Worm (Caenorhabditis elegans): ENCODE measurements around the gene T16G12.1.

Gene T16G12.1

DNA sequence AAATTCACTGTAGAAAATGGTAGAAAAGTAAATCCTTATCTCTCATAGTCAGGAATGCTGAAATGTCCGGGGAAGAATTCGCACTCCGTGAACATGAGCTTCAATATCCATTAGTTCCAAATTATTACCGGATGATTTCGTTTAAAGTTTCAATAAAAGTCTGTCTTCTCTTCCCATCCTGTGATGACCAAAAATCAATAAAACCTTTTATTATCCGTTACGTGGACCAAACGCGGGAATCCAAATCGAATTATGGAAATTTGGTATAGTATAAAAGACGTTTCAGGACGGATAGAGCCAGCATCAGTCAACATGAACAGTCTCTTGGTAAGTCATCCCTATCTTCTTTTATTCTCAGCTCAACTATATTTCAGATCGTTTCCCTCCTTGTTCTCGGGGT lies 45.4 kb downstream of the T16G12.1 start, which contains the start of gene C05B5.11:
TSS of gene C05B5.11 (plus strand) at position 301 of the 400 bp plus-strand sequence.
- no peak for TF ChIP-seq ceh-83 (GFP tag; optimal IDR thresholded peaks at IDR 0.05)
- no peak for TF ChIP-seq unc-62 (GFP tag; optimal IDR thresholded peaks at IDR 0.05)
- no peak for TF ChIP-seq unc-120 (tag; optimal IDR thresholded peaks at IDR 0.05; ENCODE audit: poor library complexity, severe bottlenecking)
- TF ChIP-seq ceh-39 (tag; optimal IDR thresholded peaks at IDR 0.05) = no peak
- no peak for TF ChIP-seq tbx-8 (GFP tag; optimal IDR thresholded peaks at IDR 0.05)
- TF ChIP-seq cnd-1 (tag; optimal IDR thresholded peaks at IDR 0.05) = no peak
- no peak for TF ChIP-seq ztf-11 (tag; optimal IDR thresholded peaks at IDR 0.05)
- no peak for TF ChIP-seq ces-1 (GFP tag; optimal IDR thresholded peaks at IDR 0.05)
- TF ChIP-seq lin-32 (GFP tag; optimal IDR thresholded peaks at IDR 0.05) = no peak
- TF ChIP-seq elt-3 (tag; optimal IDR thresholded peaks at IDR 0.05) = no peak
- no peak for TF ChIP-seq elt-1 (tag; optimal IDR thresholded peaks at IDR 0.05; ENCODE audit: borderline replicate concordance, insufficient read depth)
- no peak for TF ChIP-seq drap-1 (GFP tag; optimal IDR thresholded peaks at IDR 0.05)
- TF ChIP-seq unc-39 (tag; optimal IDR thresholded peaks at IDR 0.05) = no peak
- no peak for TF ChIP-seq lsy-2 (tag; optimal IDR thresholded peaks at IDR 0.05)
- TF ChIP-seq nhr-237 (tag; optimal IDR thresholded peaks at IDR 0.05) = no peak
- TF ChIP-seq sptf-1 (tag; optimal IDR thresholded peaks at IDR 0.05) = no peak

DNA sequence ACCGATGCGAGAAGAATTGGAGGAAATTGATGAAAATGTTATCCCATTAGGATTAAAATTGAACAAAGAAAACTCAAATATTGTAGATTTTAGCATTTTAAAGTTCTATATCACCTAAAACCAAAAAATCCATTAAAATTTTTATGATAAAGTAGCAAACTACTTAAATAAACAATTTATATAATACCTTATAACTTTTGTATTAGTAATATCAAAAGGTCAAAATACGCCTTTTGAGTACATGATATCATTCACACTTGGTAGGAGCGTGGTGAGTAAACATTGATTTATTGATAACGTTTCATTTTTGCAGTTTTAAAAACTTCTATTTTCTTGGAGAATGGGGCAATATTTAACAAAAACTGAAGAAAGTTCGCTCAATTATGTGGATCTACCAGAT lies 48.6 kb downstream of the T16G12.1 start, which contains the start of gene C05B5.5:
TSS of gene C05B5.5 (plus strand) at position 301 of the 400 bp plus-strand sequence.
- TF ChIP-seq ceh-83 (GFP tag; optimal IDR thresholded peaks at IDR 0.05) (no peak), unc-39 (tag; optimal IDR thresholded peaks at IDR 0.05) (no peak), mep-1 (tag; optimal IDR thresholded peaks at IDR 0.05) (no peak), mls-2 (tag; optimal IDR thresholded peaks at IDR 0.05) (no peak), sptf-1 (tag; optimal IDR thresholded peaks at IDR 0.05) (no peak), hlh-1 (tag; optimal IDR thresholded peaks at IDR 0.05) (no peak), lin-13 (tag; optimal IDR thresholded peaks at IDR 0.05) (no peak), unc-120 (tag; optimal IDR thresholded peaks at IDR 0.05; ENCODE audit: poor library complexity, severe bottlenecking) (no peak), pha-4 (tag; optimal IDR thresholded peaks at IDR 0.05) (no peak), flh-1 (GFP tag; optimal IDR thresholded peaks at IDR 0.05) (no peak), snpc-4 (tag; optimal IDR thresholded peaks at IDR 0.05) (no peak), blmp-1 (tag; optimal IDR thresholded peaks at IDR 0.05) (no peak), nhr-2 (tag; optimal IDR thresholded peaks at IDR 0.05) (no peak), ceh-43 (GFP tag; optimal IDR thresholded peaks at IDR 0.05) (no peak), lin-32 (GFP tag; optimal IDR thresholded peaks at IDR 0.05) (no peak), M03D4.4 (tag; optimal IDR thresholded peaks at IDR 0.05) (no peak), elt-1 (tag; optimal IDR thresholded peaks at IDR 0.05; ENCODE audit: borderline replicate concordance, insufficient read depth) (no peak), sem-2 (GFP tag; optimal IDR thresholded peaks at IDR 0.05) (no peak)

DNA sequence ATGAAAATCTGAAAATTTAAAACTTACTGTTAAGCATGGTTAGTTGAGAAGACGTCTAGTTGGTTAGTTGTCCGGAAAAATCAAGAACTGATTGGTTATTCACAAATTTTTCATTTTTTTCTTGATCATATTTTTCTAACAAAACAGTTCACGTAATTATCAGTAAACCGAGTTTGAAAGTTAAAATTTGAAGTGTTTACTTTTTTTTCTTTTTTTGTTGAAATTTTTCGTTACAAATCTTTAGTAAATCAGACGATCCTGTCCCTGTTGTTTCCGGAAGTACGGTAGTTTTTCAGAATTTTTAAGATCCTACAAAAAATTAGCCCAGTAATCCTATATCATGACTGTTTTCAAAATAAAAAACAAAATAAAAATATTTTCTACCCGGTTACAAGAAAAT lies 49.2 kb downstream of the T16G12.1 start, which contains the start of gene C05B5.2:
TSS of gene C05B5.2 (minus strand) at position 101 of the 400 bp plus-strand sequence.
- TF ChIP-seq ceh-83 (GFP tag; optimal IDR thresholded peaks at IDR 0.05) (no peak), ceh-39 (tag; optimal IDR thresholded peaks at IDR 0.05) (no peak), ham-2 (GFP tag; optimal IDR thresholded peaks at IDR 0.05) (no peak), mep-1 (tag; optimal IDR thresholded peaks at IDR 0.05) (no peak), nhr-12 (tag; optimal IDR thresholded peaks at IDR 0.05) (no peak), ztf-11 (tag; optimal IDR thresholded peaks at IDR 0.05) (no peak), sem-2 (GFP tag; optimal IDR thresholded peaks at IDR 0.05) (no peak), blmp-1 (tag; optimal IDR thresholded peaks at IDR 0.05) (no peak), cnd-1 (tag; optimal IDR thresholded peaks at IDR 0.05) (no peak), mab-5 (tag; optimal IDR thresholded peaks at IDR 0.05) (no peak), zip-8 (tag; optimal IDR thresholded peaks at IDR 0.05) (no peak), sptf-1 (tag; optimal IDR thresholded peaks at IDR 0.05) (no peak), nhr-237 (tag; optimal IDR thresholded peaks at IDR 0.05) (no peak), M03D4.4 (tag; optimal IDR thresholded peaks at IDR 0.05) (no peak), elt-3 (tag; optimal IDR thresholded peaks at IDR 0.05) (no peak), tbx-8 (GFP tag; optimal IDR thresholded peaks at IDR 0.05) (no peak), hlh-1 (tag; optimal IDR thresholded peaks at IDR 0.05) (no peak), pha-4 (tag; optimal IDR thresholded peaks at IDR 0.05) (no peak), nhr-2 (tag; optimal IDR thresholded peaks at IDR 0.05) (no peak), unc-62 (GFP tag; optimal IDR thresholded peaks at IDR 0.05) (no peak)

DNA sequence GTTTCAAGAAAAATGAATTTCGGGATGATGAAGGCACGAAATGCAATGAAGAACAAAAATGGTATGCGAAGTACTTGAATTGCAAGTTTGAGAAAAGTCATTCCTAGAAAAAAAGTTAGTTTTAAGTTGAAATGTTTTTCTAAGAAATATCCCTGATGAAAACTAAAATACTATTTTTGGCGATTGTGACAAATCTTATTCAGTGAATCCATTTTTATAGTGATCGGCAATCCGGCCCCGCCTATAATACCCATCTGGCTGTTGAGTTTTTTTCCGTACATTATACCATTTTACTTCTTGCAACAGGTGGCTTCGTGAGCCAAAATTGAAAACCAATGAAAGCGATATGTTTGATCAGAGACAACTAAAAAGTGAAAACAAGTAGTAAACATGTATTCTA lies 50.4 kb downstream of the T16G12.1 start, which contains the start of gene C05B5.17:
TSS of gene C05B5.17 (minus strand) at position 101 of the 400 bp plus-strand sequence.
- TF ChIP-seq ces-1 (GFP tag; optimal IDR thresholded peaks at IDR 0.05) = no peak
- TF ChIP-seq elt-1 (tag; optimal IDR thresholded peaks at IDR 0.05; ENCODE audit: borderline replicate concordance, insufficient read depth) = no peak
- TF ChIP-seq hlh-1 (tag; optimal IDR thresholded peaks at IDR 0.05) = no peak
- TF ChIP-seq snpc-4 (tag; optimal IDR thresholded peaks at IDR 0.05) = no peak
- no peak for TF ChIP-seq drap-1 (GFP tag; optimal IDR thresholded peaks at IDR 0.05)
- no peak for TF ChIP-seq flh-1 (GFP tag; optimal IDR thresholded peaks at IDR 0.05)
- TF ChIP-seq ztf-11 (tag; optimal IDR thresholded peaks at IDR 0.05) = no peak
- TF ChIP-seq unc-62 (GFP tag; optimal IDR thresholded peaks at IDR 0.05) = no peak
- TF ChIP-seq ceh-43 (GFP tag; optimal IDR thresholded peaks at IDR 0.05) = no peak
- no peak for TF ChIP-seq sem-2 (GFP tag; optimal IDR thresholded peaks at IDR 0.05)
- no peak for TF ChIP-seq mep-1 (tag; optimal IDR thresholded peaks at IDR 0.05)
- TF ChIP-seq tbx-8 (GFP tag; optimal IDR thresholded peaks at IDR 0.05) = no peak
- TF ChIP-seq pha-4 (tag; optimal IDR thresholded peaks at IDR 0.05) = no peak
- no peak for TF ChIP-seq mab-5 (tag; optimal IDR thresholded peaks at IDR 0.05)
- TF ChIP-seq nhr-237 (tag; optimal IDR thresholded peaks at IDR 0.05) = no peak
- TF ChIP-seq sptf-1 (tag; optimal IDR thresholded peaks at IDR 0.05) = no peak
- TF ChIP-seq lin-32 (GFP tag; optimal IDR thresholded peaks at IDR 0.05) = no peak
- no peak for TF ChIP-seq elt-3 (tag; optimal IDR thresholded peaks at IDR 0.05)
